Fruit fly (Drosophila melanogaster): ENCODE results near the gene Poxm.
A peak's percentile ranks its signal among the peaks of the same experiment; 100 is the strongest.

Poxm gene

dm6 chr3R:8354969-8355368 is 21.4 kb upstream of the Poxm start (continued):
- TF ChIP-seq ss (GFP tag; optimal IDR thresholded peaks at IDR 0.05) (peak; percentile 16 to 68), CG6808 (GFP tag; optimal IDR thresholded peaks at IDR 0.05) (peak; percentile 68), CG32006 (GFP tag; optimal IDR thresholded peaks at IDR 0.05) (peak; percentile 93), salr (GFP tag; optimal IDR thresholded peaks at IDR 0.05) (peak; percentile 56 to 60), CG6854 (GFP tag; optimal IDR thresholded peaks at IDR 0.05) (no peak), esn (GFP tag; optimal IDR thresholded peaks at IDR 0.05) (peak; percentile 22), Eip93F (GFP tag; optimal IDR thresholded peaks at IDR 0.05) (no peak), CG7368 (GFP tag; optimal IDR thresholded peaks at IDR 0.05) (peak; percentile 89), dac (GFP tag; optimal IDR thresholded peaks at IDR 0.05) (peak; percentile 90), Hr39 (GFP tag; optimal IDR thresholded peaks at IDR 0.05) (peak; percentile 65), Sox102F (GFP tag; optimal IDR thresholded peaks at IDR 0.05) (peak; percentile 66), Sox15 (GFP tag; optimal IDR thresholded peaks at IDR 0.05) (peak; percentile 92), Hr38 (GFP tag; optimal IDR thresholded peaks at IDR 0.05) (peak; percentile 27), achi (GFP tag; optimal IDR thresholded peaks at IDR 0.05) (peak; percentile 88), CG3919 (GFP tag; optimal IDR thresholded peaks at IDR 0.05) (peak; percentile 86)

- TF ChIP-seq Ets21C (GFP tag; optimal IDR thresholded peaks at IDR 0.05) (peak; percentile 44), dac (GFP tag; optimal IDR thresholded peaks at IDR 0.05) (no peak), CG4318 (GFP tag; optimal IDR thresholded peaks at IDR 0.05) (no peak), Hr38 (GFP tag; optimal IDR thresholded peaks at IDR 0.05) (no peak), net (GFP tag; optimal IDR thresholded peaks at IDR 0.05) (no peak), cyc (GFP tag; optimal IDR thresholded peaks at IDR 0.05) (peak; percentile 63), svp (GFP tag) (peak; percentile 86), CG3032 (tag; optimal IDR thresholded peaks at IDR 0.05) (no peak), CG11294 (GFP tag; IDR thresholded peaks at IDR 0.05) (peak; percentile 38; the same call in 1 of the 2 replicates), CG11902 (GFP tag; optimal IDR thresholded peaks at IDR 0.05) (peak; percentile 45), CG31627 (GFP tag; optimal IDR thresholded peaks at IDR 0.05) (peak; percentile 63), Sox102F (GFP tag; optimal IDR thresholded peaks at IDR 0.05) (no peak), fkh (GFP tag; optimal IDR thresholded peaks at IDR 0.05) (no peak), dsx (GFP tag; optimal IDR thresholded peaks at IDR 0.05; ENCODE audit: poor library complexity, severe bottlenecking) (no peak), CG34406 (GFP tag; optimal IDR thresholded peaks at IDR 0.05) (peak; percentile 47), Eip93F (GFP tag; optimal IDR thresholded peaks at IDR 0.05) (peak; percentile 28), achi (GFP tag; optimal IDR thresholded peaks at IDR 0.05) (peak; percentile 33), CG8632 (GFP tag; optimal IDR thresholded peaks at IDR 0.05) (peak; percentile 57), vri (GFP tag; optimal IDR thresholded peaks at IDR 0.05) (peak; percentile 29), CG15336 (GFP tag; IDR thresholded peaks at IDR 0.05) (peak; percentile 68), CG16779 (tag; optimal IDR thresholded peaks at IDR 0.05) (no peak), lz (GFP tag; optimal IDR thresholded peaks at IDR 0.05) (peak; percentile 56), OdsH (GFP tag; optimal IDR thresholded peaks at IDR 0.05) (peak; percentile 44), CG32006 (GFP tag; optimal IDR thresholded peaks at IDR 0.05) (no peak), Ets96B (tag; optimal IDR thresholded peaks at IDR 0.05) (no peak), spab (GFP tag; optimal IDR thresholded peaks at IDR 0.05) (no peak), CG1621 (tag; optimal IDR thresholded peaks at IDR 0.05) (no peak), topi (GFP tag; optimal IDR thresholded peaks at IDR 0.05) (peak; percentile 63), CG10669 (GFP tag; optimal IDR thresholded peaks at IDR 0.05) (peak; percentile 15), fd85E (GFP tag; optimal IDR thresholded peaks at IDR 0.05) (no peak), CG6276 (GFP tag; optimal IDR thresholded peaks at IDR 0.05) (peak; percentile 7), pdm3 (GFP tag; optimal IDR thresholded peaks at IDR 0.05) (peak; percentile 44), CG3919 (GFP tag; optimal IDR thresholded peaks at IDR 0.05) (no peak), Blimp-1 (GFP tag; optimal IDR thresholded peaks at IDR 0.05) (no peak), Lpt (GFP tag; optimal IDR thresholded peaks at IDR 0.05) (no peak), Sox15 (GFP tag; optimal IDR thresholded peaks at IDR 0.05) (peak; percentile 16), Eip78C (GFP tag) (peak; percentile 85), CG8119 (GFP tag; IDR thresholded peaks at IDR 0.05) (peak; percentile 72), CG7368 (GFP tag; optimal IDR thresholded peaks at IDR 0.05) (no peak), acj6 (GFP tag; optimal IDR thresholded peaks at IDR 0.05) (peak; percentile 45), Gug (GFP tag; IDR thresholded peaks at IDR 0.05) (peak; percentile 38; the same call in 1 of the 2 replicates), CG6163 (GFP tag; IDR thresholded peaks at IDR 0.05) (peak; percentile 81), CG10631 (GFP tag; optimal IDR thresholded peaks at IDR 0.05) (no peak)
These were observed 20.9 kb upstream of the Poxm start for dm6 chr3R:8354458-8354857.

Measured in whole organism, prepupa.